Worm (Caenorhabditis elegans): ENCODE results near the gene C48B4.8.
A peak's percentile ranks its signal among the peaks of the same experiment; 100 is the strongest.

Gene C48B4.8

ce11 chrIII:9546016-9546659 is 14.9 kb downstream of the C48B4.8 start, which contains the start of gene unc-16:
TSS of gene unc-16 (plus strand) at chrIII:9546258.
- TF ChIP-seq lsy-2 (tag; optimal IDR thresholded peaks at IDR 0.05): peak; percentile 98
- peak; percentile 47 for TF ChIP-seq ceh-39 (tag; optimal IDR thresholded peaks at IDR 0.05)
- peak; percentile 32 for TF ChIP-seq drap-1 (GFP tag; optimal IDR thresholded peaks at IDR 0.05)
- TF ChIP-seq tbx-8 (GFP tag; optimal IDR thresholded peaks at IDR 0.05): no peak
- TF ChIP-seq elt-3 (tag; optimal IDR thresholded peaks at IDR 0.05): no peak
- TF ChIP-seq M03D4.4 (tag; optimal IDR thresholded peaks at IDR 0.05): peak; percentile 32
- TF ChIP-seq hlh-1 (tag; optimal IDR thresholded peaks at IDR 0.05): peak; percentile 47
- no peak for TF ChIP-seq blmp-1 (tag; optimal IDR thresholded peaks at IDR 0.05)
- peak; percentile 78 for TF ChIP-seq ces-1 (GFP tag; optimal IDR thresholded peaks at IDR 0.05)
- TF ChIP-seq nhr-28 (tag; optimal IDR thresholded peaks at IDR 0.05): no peak
- TF ChIP-seq snpc-4 (tag; optimal IDR thresholded peaks at IDR 0.05): no peak
- TF ChIP-seq pha-4 (tag; optimal IDR thresholded peaks at IDR 0.05): peak; percentile 91
- no peak for TF ChIP-seq mab-5 (tag; optimal IDR thresholded peaks at IDR 0.05)
- TF ChIP-seq nhr-76 (tag; optimal IDR thresholded peaks at IDR 0.05): no peak
- TF ChIP-seq nhr-237 (tag; optimal IDR thresholded peaks at IDR 0.05): peak; percentile 65
- peak; percentile 49 for TF ChIP-seq elt-1 (tag; optimal IDR thresholded peaks at IDR 0.05; ENCODE audit: borderline replicate concordance, insufficient read depth)
- TF ChIP-seq ztf-11 (tag; optimal IDR thresholded peaks at IDR 0.05): no peak
- no peak for TF ChIP-seq sem-2 (GFP tag; optimal IDR thresholded peaks at IDR 0.05)
- peak; percentile 78 for TF ChIP-seq mep-1 (tag; optimal IDR thresholded peaks at IDR 0.05)
- no peak for TF ChIP-seq cnd-1 (tag; optimal IDR thresholded peaks at IDR 0.05)
- TF ChIP-seq nhr-12 (tag; optimal IDR thresholded peaks at IDR 0.05): no peak
- peak; percentile 91 for TF ChIP-seq unc-62 (GFP tag; optimal IDR thresholded peaks at IDR 0.05)
- peak; percentile 77 for TF ChIP-seq lin-13 (tag; optimal IDR thresholded peaks at IDR 0.05)
- TF ChIP-seq flh-1 (GFP tag; optimal IDR thresholded peaks at IDR 0.05): no peak
- no peak for TF ChIP-seq lin-32 (GFP tag; optimal IDR thresholded peaks at IDR 0.05)
- TF ChIP-seq sptf-1 (tag; optimal IDR thresholded peaks at IDR 0.05): no peak
- no peak for TF ChIP-seq ceh-43 (GFP tag; optimal IDR thresholded peaks at IDR 0.05)
- TF ChIP-seq ceh-83 (GFP tag; optimal IDR thresholded peaks at IDR 0.05): peak; percentile 20
- TF ChIP-seq nhr-2 (tag; optimal IDR thresholded peaks at IDR 0.05): no peak
- TF ChIP-seq zip-8 (tag; optimal IDR thresholded peaks at IDR 0.05): no peak
- TF ChIP-seq unc-39 (tag; optimal IDR thresholded peaks at IDR 0.05): no peak
- peak; percentile 54 for TF ChIP-seq mls-2 (tag; optimal IDR thresholded peaks at IDR 0.05)
- no peak for TF ChIP-seq bed-3 (GFP tag; optimal IDR thresholded peaks at IDR 0.05)
- TF ChIP-seq ham-2 (GFP tag; optimal IDR thresholded peaks at IDR 0.05): peak; percentile 22
- TF ChIP-seq unc-120 (tag; optimal IDR thresholded peaks at IDR 0.05; ENCODE audit: poor library complexity, severe bottlenecking): peak; percentile 27

- no peak for TF ChIP-seq zip-8 (tag; optimal IDR thresholded peaks at IDR 0.05)
- no peak for TF ChIP-seq elt-3 (tag; optimal IDR thresholded peaks at IDR 0.05)
- no peak for TF ChIP-seq M03D4.4 (tag; optimal IDR thresholded peaks at IDR 0.05)
- no peak for TF ChIP-seq tbx-8 (GFP tag; optimal IDR thresholded peaks at IDR 0.05)
- TF ChIP-seq hlh-1 (tag; optimal IDR thresholded peaks at IDR 0.05): no peak
- TF ChIP-seq mab-5 (tag; optimal IDR thresholded peaks at IDR 0.05): no peak
- no peak for TF ChIP-seq snpc-4 (tag; optimal IDR thresholded peaks at IDR 0.05)
- TF ChIP-seq ceh-83 (GFP tag; optimal IDR thresholded peaks at IDR 0.05): no peak
These were observed 16.2 kb downstream of the C48B4.8 start, which contains the start of gene ZK1098.12 for ce11 chrIII:9544820-9545219. TSS of gene ZK1098.12 (plus strand) at chrIII:9545120.

ce11 chrIII:9544125-9544524 is 16.9 kb downstream of the C48B4.8 start, which contains the start of gene ZK1098.9:
TSS of gene ZK1098.9 (plus strand) at chrIII:9544425.
- TF ChIP-seq lin-13 (tag; optimal IDR thresholded peaks at IDR 0.05) (no peak), nhr-28 (tag; optimal IDR thresholded peaks at IDR 0.05) (no peak), ceh-43 (GFP tag; optimal IDR thresholded peaks at IDR 0.05) (no peak), mls-2 (tag; optimal IDR thresholded peaks at IDR 0.05) (no peak)

ce11 chrIII:9542816-9543215 is 18.2 kb downstream of the C48B4.8 start, which contains the start of gene eif-2Balpha:
TSS of gene eif-2Balpha (plus strand) at chrIII:9543119.
- peak; percentile 75 for TF ChIP-seq lsy-2 (tag; optimal IDR thresholded peaks at IDR 0.05)
- TF ChIP-seq ces-1 (GFP tag; optimal IDR thresholded peaks at IDR 0.05): peak; percentile 64
- no peak for TF ChIP-seq mab-5 (tag; optimal IDR thresholded peaks at IDR 0.05)
